Worm (Caenorhabditis elegans) whole organism, midembryonic: ENCODE results near the gene F15H10.12.

Experiments used
- T22C8.4 ChIP-seq: fragments of 200-800 bp; sonication (Bioruptor generic); IDR thresholded peaks from 2 replicates; pipeline ENCODE4 v1.3.6; 2022; ENCODE audit warnings: missing genetic modification characterization, missing compliant biosample characterization
- cog-1 ChIP-seq: sonication (generic microtip); optimal IDR thresholded peaks from 2 replicates; lab custom pipeline; 2016; ENCODE audit warnings: missing genetic modification characterization, missing compliant biosample characterization
- flt-1 ChIP-seq: fragments of 200-800 bp; sonication (Bioruptor generic); IDR thresholded peaks from 2 replicates; pipeline ENCODE4 v1.3.6; 2022; ENCODE audit warnings: missing genetic modification characterization, missing compliant biosample characterization
- klf-2 ChIP-seq: fragments of 200-800 bp; sonication (Bioruptor generic); conservative IDR thresholded peaks from 2 replicates; pipeline ENCODE4 v1.3.6; 2022; ENCODE audit warnings: missing genetic modification reagents, missing genetic modification characterization, missing compliant biosample characterization
- med-1 ChIP-seq: sonication (generic microtip); optimal IDR thresholded peaks from 2 replicates; lab custom pipeline; 2017; ENCODE audit warnings: missing genetic modification characterization, mild to moderate bottlenecking, missing compliant biosample characterization, antibody characterized with exemption, missing genetic modification reagents; ENCODE audit not compliant: insufficient read depth
- ref-1 ChIP-seq: fragments of 200-800 bp; sonication (Bioruptor generic); conservative IDR thresholded peaks from 2 replicates; pipeline ENCODE4 v1.3.6; 2022; ENCODE audit warnings: missing genetic modification reagents, missing genetic modification characterization, missing compliant biosample characterization
- tab-1 ChIP-seq: fragments of 200-800 bp; sonication (Bioruptor generic); IDR thresholded peaks from 2 replicates; pipeline ENCODE4 v1.3.6; 2022; ENCODE audit warnings: missing genetic modification characterization, missing compliant biosample characterization
- ztf-23 ChIP-seq: fragments of 200-800 bp; sonication (Bioruptor generic); IDR thresholded peaks from 2 replicates; pipeline ENCODE4 v1.3.6; 2022; ENCODE audit warnings: missing genetic modification reagents, missing genetic modification characterization, missing compliant biosample characterization
- ztf-29 ChIP-seq: fragments of 200-800 bp; sonication (Bioruptor generic); IDR thresholded peaks from 2 replicates; pipeline ENCODE4 v1.3.6; 2022; ENCODE audit warnings: missing genetic modification reagents, missing genetic modification characterization, missing compliant biosample characterization

Gene F15H10.12

DNA sequence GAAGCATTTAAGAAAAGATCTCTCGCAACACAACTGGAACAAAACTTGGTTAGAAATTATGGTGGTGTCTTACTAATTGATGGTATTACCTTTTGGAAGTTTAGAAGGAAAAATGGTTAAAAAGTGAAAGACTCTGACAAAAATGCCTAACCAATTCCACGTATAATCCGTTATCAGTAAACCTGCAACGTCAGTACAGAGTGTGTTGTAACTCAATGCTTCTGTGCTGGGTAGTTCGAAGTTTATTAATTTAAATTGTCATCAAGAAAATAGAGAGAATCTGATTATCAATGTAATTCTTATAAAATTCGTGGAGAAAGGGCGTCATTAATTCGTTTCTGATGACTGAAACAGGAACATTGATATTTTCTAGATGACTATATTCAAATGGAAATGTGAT lies 25.3 kb upstream of the F15H10.12 start:
- no peak for TF ChIP-seq ztf-23 (GFP tag; lab: Robert Waterston, UW)
- TF ChIP-seq T22C8.4 (GFP tag; lab: Robert Waterston, UW): no peak
- no peak for TF ChIP-seq flt-1 (GFP tag; lab: Robert Waterston, UW)
- no peak for TF ChIP-seq tab-1
- TF ChIP-seq cog-1 (tag; lab: Kevin White, UChicago): no peak
- TF ChIP-seq klf-2 (GFP tag; lab: Robert Waterston, UW): no peak
- no peak for TF ChIP-seq med-1 (GFP tag; lab: Kevin White, UChicago)
- no peak for TF ChIP-seq ref-1 (GFP tag; lab: Robert Waterston, UW)

ce11 chrV:10433721-10434120 lies 23.8 kb upstream of the F15H10.12 start, which contains the start of gene Y32F6A.4:
Gene Y32F6A.4 (minus strand): TSS chrV:10434067.
- TF ChIP-seq med-1 (GFP tag; lab: Kevin White, UChicago) (no peak), ref-1 (GFP tag; lab: Robert Waterston, UW) (no peak), cog-1 (tag; lab: Kevin White, UChicago) (no peak), tab-1 (no peak), flt-1 (GFP tag; lab: Robert Waterston, UW) (no peak)

ce11 chrV:10432607-10433006 lies 22.7 kb upstream of the F15H10.12 start:
- TF ChIP-seq med-1 (GFP tag; lab: Kevin White, UChicago): no peak
- no peak for TF ChIP-seq T22C8.4 (GFP tag; lab: Robert Waterston, UW)
- TF ChIP-seq flt-1 (GFP tag; lab: Robert Waterston, UW): no peak
- TF ChIP-seq cog-1 (tag; lab: Kevin White, UChicago): no peak
- no peak for TF ChIP-seq tab-1
- TF ChIP-seq ztf-29: no peak
- no peak for TF ChIP-seq klf-2 (GFP tag; lab: Robert Waterston, UW)
- no peak for TF ChIP-seq ztf-23 (GFP tag; lab: Robert Waterston, UW)
- no peak for TF ChIP-seq ref-1 (GFP tag; lab: Robert Waterston, UW)

ce11 chrV:10428608-10429007 lies 18.7 kb upstream of the F15H10.12 start, which contains the start of gene tag-314:
Gene tag-314 (minus strand): TSS chrV:10428708.
- no peak for TF ChIP-seq tab-1
- TF ChIP-seq flt-1 (GFP tag; lab: Robert Waterston, UW): no peak
- no peak for TF ChIP-seq cog-1 (tag; lab: Kevin White, UChicago)
- no peak for TF ChIP-seq ztf-23 (GFP tag; lab: Robert Waterston, UW)
- no peak for TF ChIP-seq med-1 (GFP tag; lab: Kevin White, UChicago)
- no peak for TF ChIP-seq ref-1 (GFP tag; lab: Robert Waterston, UW)
- no peak for TF ChIP-seq ztf-29
- TF ChIP-seq T22C8.4 (GFP tag; lab: Robert Waterston, UW): no peak
- no peak for TF ChIP-seq klf-2 (GFP tag; lab: Robert Waterston, UW)

DNA sequence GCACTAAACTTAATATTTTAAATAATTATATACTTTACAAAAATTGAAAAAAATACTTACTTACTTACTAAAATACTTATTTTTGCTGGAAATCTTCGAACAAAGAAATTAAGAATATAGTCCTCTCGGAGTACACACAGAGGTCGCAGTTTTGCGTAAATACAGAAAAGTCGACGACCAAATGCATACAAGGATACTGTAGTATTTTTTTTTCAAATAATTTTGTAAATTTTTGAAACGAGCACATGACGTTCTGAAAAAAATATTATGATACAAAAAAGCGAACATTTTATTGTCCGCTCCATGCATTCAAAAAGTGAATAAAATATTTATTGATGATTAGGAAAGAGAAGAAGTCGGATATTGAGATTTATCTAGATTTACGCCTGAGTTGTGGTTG lies 16.4 kb upstream of the F15H10.12 start, which contains the start of gene apc-10:
apc-10 (minus strand) TSS at position 101 of the 400 bp plus-strand sequence.
- TF ChIP-seq cog-1 (tag; lab: Kevin White, UChicago): no peak
- no peak for TF ChIP-seq T22C8.4 (GFP tag; lab: Robert Waterston, UW)
- no peak for TF ChIP-seq flt-1 (GFP tag; lab: Robert Waterston, UW)
- no peak for TF ChIP-seq ztf-29
- TF ChIP-seq ref-1 (GFP tag; lab: Robert Waterston, UW): no peak
- TF ChIP-seq klf-2 (GFP tag; lab: Robert Waterston, UW): no peak
- no peak for TF ChIP-seq med-1 (GFP tag; lab: Kevin White, UChicago)
- TF ChIP-seq tab-1: no peak
- no peak for TF ChIP-seq ztf-23 (GFP tag; lab: Robert Waterston, UW)

- TF ChIP-seq T22C8.4 (GFP tag; lab: Robert Waterston, UW): no peak
- no peak for TF ChIP-seq klf-2 (GFP tag; lab: Robert Waterston, UW)
- TF ChIP-seq tab-1: no peak
- TF ChIP-seq ref-1 (GFP tag; lab: Robert Waterston, UW): no peak
- TF ChIP-seq flt-1 (GFP tag; lab: Robert Waterston, UW): no peak
- TF ChIP-seq med-1 (GFP tag; lab: Kevin White, UChicago): no peak
- TF ChIP-seq ztf-23 (GFP tag; lab: Robert Waterston, UW): no peak
- TF ChIP-seq ztf-29: no peak
- TF ChIP-seq cog-1 (tag; lab: Kevin White, UChicago): no peak
Observed at ce11 chrV:10425098-10425497, 15.2 kb upstream of the F15H10.12 start, which contains the start of gene col-12. Gene col-12 (minus strand): TSS chrV:10425198.

DNA sequence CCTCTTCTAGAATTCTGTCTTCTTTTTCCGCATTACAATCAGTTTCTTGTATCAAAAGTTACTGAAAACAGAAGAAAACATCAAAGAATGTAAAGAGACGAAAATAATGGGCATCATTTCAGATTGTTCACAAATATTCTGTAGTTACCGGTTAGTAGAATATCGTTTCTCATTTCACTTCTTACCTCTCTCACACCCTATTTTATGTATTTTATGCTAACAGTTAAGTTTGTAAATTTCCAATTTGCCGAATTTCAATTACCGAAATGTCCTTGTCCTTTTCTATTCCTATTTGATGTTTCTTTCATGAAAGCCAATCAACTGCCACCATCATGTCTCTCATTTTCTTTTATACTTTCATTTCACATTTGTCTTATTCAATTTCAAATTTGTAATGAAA lies 13.6 kb upstream of the F15H10.12 start:
- TF ChIP-seq ztf-29: no peak
- no peak for TF ChIP-seq tab-1
- no peak for TF ChIP-seq T22C8.4 (GFP tag; lab: Robert Waterston, UW)
- no peak for TF ChIP-seq klf-2 (GFP tag; lab: Robert Waterston, UW)
- TF ChIP-seq flt-1 (GFP tag; lab: Robert Waterston, UW): no peak
- no peak for TF ChIP-seq ref-1 (GFP tag; lab: Robert Waterston, UW)
- no peak for TF ChIP-seq med-1 (GFP tag; lab: Kevin White, UChicago)
- TF ChIP-seq cog-1 (tag; lab: Kevin White, UChicago): no peak
- no peak for TF ChIP-seq ztf-23 (GFP tag; lab: Robert Waterston, UW)

- TF ChIP-seq cog-1 (tag; lab: Kevin White, UChicago) (no peak), klf-2 (GFP tag; lab: Robert Waterston, UW) (no peak), flt-1 (GFP tag; lab: Robert Waterston, UW) (no peak), tab-1 (no peak), ztf-29 (no peak), med-1 (GFP tag; lab: Kevin White, UChicago) (no peak), T22C8.4 (GFP tag; lab: Robert Waterston, UW) (no peak), ztf-23 (GFP tag; lab: Robert Waterston, UW) (no peak), ref-1 (GFP tag; lab: Robert Waterston, UW) (no peak)
Observed at ce11 chrV:10421802-10422201, 11.9 kb upstream of the F15H10.12 start, which contains the start of gene col-13. Gene col-13 (minus strand): TSS chrV:10421902.

DNA sequence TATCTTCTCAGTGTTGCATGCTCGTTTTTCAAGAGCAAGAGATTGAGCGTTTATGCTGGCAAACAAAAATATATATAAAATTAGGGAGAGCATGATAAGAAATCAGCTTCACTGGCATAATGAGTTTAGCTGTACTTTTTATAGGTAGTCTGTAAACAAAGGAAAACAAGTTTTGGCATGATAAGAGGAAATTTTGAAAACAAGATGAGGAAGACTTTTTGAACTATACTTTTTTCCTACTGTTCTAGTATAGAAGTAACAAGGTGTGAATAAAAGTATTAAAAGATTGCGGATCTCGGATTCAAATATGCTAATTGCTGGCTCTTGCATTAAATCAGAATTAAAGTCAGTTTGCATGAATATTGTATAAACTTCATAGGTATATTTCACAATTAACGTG lies 9.1 kb upstream of the F15H10.12 start, which contains the start of gene F15H10.5:
F15H10.5 (minus strand) TSS at position 101 of the 400 bp plus-strand sequence.
- TF ChIP-seq klf-2 (GFP tag; lab: Robert Waterston, UW) (no peak), ztf-23 (GFP tag; lab: Robert Waterston, UW) (no peak), ztf-29 (no peak), T22C8.4 (GFP tag; lab: Robert Waterston, UW) (no peak), cog-1 (tag; lab: Kevin White, UChicago) (no peak), flt-1 (GFP tag; lab: Robert Waterston, UW) (no peak), ref-1 (GFP tag; lab: Robert Waterston, UW) (no peak), tab-1 (no peak), med-1 (GFP tag; lab: Kevin White, UChicago) (no peak)
